Fruit fly (Drosophila melanogaster) whole organism, adult: ENCODE results near the gene TfIIA-S.

Experiments used
- CG11617 ChIP-seq: fragments of 200-800 bp; sonication (Bioruptor generic); optimal IDR thresholded peaks from 2 replicates; lab custom pipeline; 2017; ENCODE audit warnings: mild to moderate bottlenecking, missing biosample characterization, missing genetic modification reagents, missing genetic modification characterization
- CG12768 ChIP-seq: fragments of 200-800 bp; sonication (Bioruptor generic); optimal IDR thresholded peaks from 2 replicates; lab custom pipeline; 2017; ENCODE audit warnings: missing biosample characterization, missing genetic modification characterization, mild to moderate bottlenecking, moderate library complexity, missing genetic modification reagents
- CG14711 ChIP-seq: fragments of 200-800 bp; sonication (Bioruptor generic); optimal IDR thresholded peaks from 2 replicates; lab custom pipeline; 2018; ENCODE audit warnings: missing biosample characterization, mild to moderate bottlenecking, missing genetic modification characterization, moderate library complexity
- CG1620 ChIP-seq: fragments of 200-800 bp; sonication (Bioruptor generic); optimal IDR thresholded peaks from 2 replicates; lab custom pipeline; 2016; ENCODE audit warnings: missing biosample characterization, missing genetic modification characterization
- CG33017 ChIP-seq: fragments of 200-800 bp; sonication (Bioruptor generic); optimal IDR thresholded peaks from 2 replicates; lab custom pipeline; 2018; ENCODE audit warnings: missing biosample characterization, mild to moderate bottlenecking, missing genetic modification characterization, moderate library complexity
- CG5204 ChIP-seq: fragments of 200-800 bp; sonication (Bioruptor generic); optimal IDR thresholded peaks from 2 replicates; lab custom pipeline; 2016; ENCODE audit warnings: missing biosample characterization, missing genetic modification characterization
- CG7045 ChIP-seq: fragments of 200-800 bp; sonication (Bioruptor generic); optimal IDR thresholded peaks from 2 replicates; lab custom pipeline; 2017; ENCODE audit warnings: missing biosample characterization, mild to moderate bottlenecking, missing genetic modification characterization
- CG7101 ChIP-seq: fragments of 200-800 bp; sonication (Bioruptor generic); optimal IDR thresholded peaks from 2 replicates; lab custom pipeline; 2018; ENCODE audit warnings: missing biosample characterization, mild to moderate bottlenecking, missing genetic modification characterization, moderate library complexity
- Clk ChIP-seq: fragments of 200-800 bp; sonication (Bioruptor generic); optimal IDR thresholded peaks from 2 replicates; lab custom pipeline; 2017; ENCODE audit warnings: missing biosample characterization, missing genetic modification characterization
- Crg-1 ChIP-seq: fragments of 200-800 bp; sonication (Bioruptor generic); optimal IDR thresholded peaks from 2 replicates; lab custom pipeline; 2016; ENCODE audit warnings: missing biosample characterization, missing genetic modification characterization
- Hr96 ChIP-seq: fragments of 200-800 bp; sonication (Bioruptor generic); optimal IDR thresholded peaks from 2 replicates; lab custom pipeline; 2016; ENCODE audit warnings: missing biosample characterization, missing genetic modification characterization
- Mnt ChIP-seq: fragments of 200-800 bp; sonication (Bioruptor generic); optimal IDR thresholded peaks from 2 replicates; lab custom pipeline; 2016; ENCODE audit warnings: missing biosample characterization, mild to moderate bottlenecking, missing genetic modification characterization
- bab1 ChIP-seq: fragments of 200-800 bp; sonication (Bioruptor generic); optimal IDR thresholded peaks from 3 replicates; lab custom pipeline; 2019; ENCODE audit warnings: missing biosample characterization, mild to moderate bottlenecking, missing genetic modification characterization, moderate library complexity
- cic ChIP-seq: fragments of 200-800 bp; sonication (Bioruptor generic); optimal IDR thresholded peaks from 2 replicates; lab custom pipeline; 2017; ENCODE audit warnings: missing biosample characterization, mild to moderate bottlenecking, missing genetic modification characterization, moderate library complexity
- cnc ChIP-seq, 2 experiments: fragments of >200 bp; optimal IDR thresholded peaks; 2 replicates each; lab custom pipeline; 2017
- kay ChIP-seq: fragments of 200-800 bp; sonication (Bioruptor generic); peaks from one replicate; lab custom pipeline; 2016; ENCODE audit warnings: missing biosample characterization, missing genetic modification characterization, borderline replicate concordance
- ovo ChIP-seq: fragments of 200-800 bp; sonication (Bioruptor generic); optimal IDR thresholded peaks from 2 replicates; lab custom pipeline; 2016; ENCODE audit warnings: missing biosample characterization, missing genetic modification characterization
- pad ChIP-seq: fragments of 200-800 bp; sonication (Bioruptor generic); optimal IDR thresholded peaks from 3 replicates; lab custom pipeline; 2017; ENCODE audit warnings: missing biosample characterization, missing genetic modification characterization, mild to moderate bottlenecking, moderate library complexity, missing genetic modification reagents
- tj ChIP-seq: fragments of 200-800 bp; sonication (Bioruptor generic); optimal IDR thresholded peaks from 3 replicates; lab custom pipeline; 2017; ENCODE audit warnings: missing biosample characterization, mild to moderate bottlenecking, missing genetic modification characterization, moderate library complexity
- toe ChIP-seq: fragments of 200-800 bp; sonication (Bioruptor generic); optimal IDR thresholded peaks from 2 replicates; lab custom pipeline; 2016; ENCODE audit warnings: missing biosample characterization, missing genetic modification characterization

The TfIIA-S gene

dm6 chr3R:23922502-23923350, 31.9 kb upstream of the TfIIA-S start, which contains the start of the genes sba and CG31141:
Gene sba, minus strand, starts transcription at chr3R:23922973.
Gene CG31141, plus strand, starts transcription at chr3R:23923300.
- TF ChIP-seq kay (GFP tag; lab: Kevin White, UChicago) (no peak), CG5204 (GFP tag; lab: Kevin White, UChicago) (no peak), CG33017 (tag; lab: Kevin White, UChicago) (peak; percentile 38), cic (GFP tag; lab: Kevin White, UChicago) (peak; percentile 48), ovo (GFP tag; lab: Kevin White, UChicago) (peak; percentile 27), CG11617 (no peak), Mnt (GFP tag; lab: Kevin White, UChicago) (peak; percentile 70), CG7101 (tag; lab: Kevin White, UChicago) (peak; percentile 40), bab1 (GFP tag; lab: Kevin White, UChicago) (peak; percentile 34), toe (no peak)

dm6 chr3R:23921701-23922501, 31.0 kb upstream of the TfIIA-S start:
- TF ChIP-seq Mnt (GFP tag; lab: Kevin White, UChicago) = no peak
- no peak for TF ChIP-seq CG7045 (GFP tag; lab: Kevin White, UChicago)
- peak; percentile 31 for TF ChIP-seq cic (GFP tag; lab: Kevin White, UChicago)
- TF ChIP-seq CG5204 (GFP tag; lab: Kevin White, UChicago) = no peak
- TF ChIP-seq CG12768 (GFP tag; lab: Kevin White, UChicago) = no peak
- no peak for TF ChIP-seq Clk
- no peak for TF ChIP-seq CG1620 (GFP tag; lab: Kevin White, UChicago)
- peak; percentile 66 for TF ChIP-seq tj (GFP tag; lab: Kevin White, UChicago)
- TF ChIP-seq CG14711 = no peak
- no peak for TF ChIP-seq CG33017 (tag; lab: Kevin White, UChicago)
- TF ChIP-seq Crg-1 = no peak
- no peak for TF ChIP-seq cnc (optimal IDR thresholded peaks at IDR 0.05; lab: Kevin White, UChicago)

DNA sequence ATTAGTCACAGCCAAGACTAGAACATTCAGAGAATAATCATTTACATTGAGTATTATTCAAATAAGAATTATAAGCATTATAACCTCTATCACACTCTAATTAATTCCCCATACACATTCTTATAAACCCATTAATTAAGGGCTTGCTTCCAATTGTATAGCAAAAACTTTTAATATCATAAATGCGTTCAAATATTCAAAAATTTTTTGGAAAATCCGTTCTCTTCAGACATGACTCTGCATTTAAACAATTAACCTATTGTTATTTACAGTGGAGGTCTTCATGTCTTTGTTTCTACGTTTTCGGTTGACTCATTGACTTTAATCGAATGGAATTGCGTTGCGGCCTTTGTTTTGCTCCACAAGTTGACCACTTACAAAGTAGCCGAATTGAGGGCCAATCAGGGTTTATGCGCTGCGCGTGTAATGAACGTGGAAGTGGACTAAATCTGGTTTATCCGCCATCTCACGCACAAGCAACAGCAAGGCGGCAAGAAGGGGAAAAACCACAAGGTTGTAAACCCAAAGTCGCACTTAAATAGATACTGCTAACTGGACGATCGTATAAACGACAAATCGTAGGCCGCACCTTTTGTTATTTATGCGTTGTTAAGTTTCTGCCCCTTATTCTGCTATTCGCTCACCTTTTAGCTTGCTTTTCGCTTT, 30.1 kb upstream of the TfIIA-S start:
- TF ChIP-seq CG14711 (peak; percentile 43), kay (GFP tag; lab: Kevin White, UChicago) (no peak), cic (GFP tag; lab: Kevin White, UChicago) (no peak), CG12768 (GFP tag; lab: Kevin White, UChicago) (peak; percentile 9), CG33017 (tag; lab: Kevin White, UChicago) (peak; percentile 62), cnc (optimal IDR thresholded peaks at IDR 0.05; lab: Kevin White, UChicago) (no peak), tj (GFP tag; lab: Kevin White, UChicago) (no peak), CG7101 (tag; lab: Kevin White, UChicago) (peak; percentile 52), ovo (GFP tag; lab: Kevin White, UChicago) (no peak), CG11617 (peak; percentile 39), bab1 (GFP tag; lab: Kevin White, UChicago) (peak; percentile 67), CG1620 (GFP tag; lab: Kevin White, UChicago) (no peak)

DNA sequence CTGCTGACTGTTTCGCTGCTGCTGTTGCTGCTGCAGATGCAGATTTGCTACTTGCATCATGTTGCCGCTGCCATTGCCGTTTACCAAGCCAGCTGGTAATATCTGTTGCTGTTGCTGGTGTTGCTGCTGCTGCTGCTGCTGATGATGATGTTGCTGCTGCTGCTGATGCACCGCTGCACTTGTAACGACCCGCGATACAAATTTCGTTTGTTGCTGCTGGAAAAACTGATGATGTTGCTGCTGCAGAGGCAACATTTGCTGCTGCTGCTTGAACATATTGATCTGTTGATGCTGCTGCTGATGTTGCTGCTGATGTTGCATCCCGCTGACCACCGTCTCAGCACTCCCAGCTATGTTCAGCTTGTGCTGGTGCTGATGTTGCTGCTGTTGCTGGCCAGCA, 29.5 kb upstream of the TfIIA-S start:
- TF ChIP-seq pad (GFP tag; lab: Kevin White, UChicago) = no peak
- TF ChIP-seq cnc (optimal IDR thresholded peaks at IDR 0.05; lab: Kevin White, UChicago) = no peak
- TF ChIP-seq Crg-1 = no peak
- TF ChIP-seq CG5204 (GFP tag; lab: Kevin White, UChicago) = no peak
- TF ChIP-seq toe = no peak
- no peak for TF ChIP-seq Mnt (GFP tag; lab: Kevin White, UChicago)
- no peak for TF ChIP-seq CG11617
- no peak for TF ChIP-seq ovo (GFP tag; lab: Kevin White, UChicago)
- no peak for TF ChIP-seq kay (GFP tag; lab: Kevin White, UChicago)
- no peak for TF ChIP-seq CG7045 (GFP tag; lab: Kevin White, UChicago)
- no peak for TF ChIP-seq CG33017 (tag; lab: Kevin White, UChicago)
- no peak for TF ChIP-seq bab1 (GFP tag; lab: Kevin White, UChicago)

DNA sequence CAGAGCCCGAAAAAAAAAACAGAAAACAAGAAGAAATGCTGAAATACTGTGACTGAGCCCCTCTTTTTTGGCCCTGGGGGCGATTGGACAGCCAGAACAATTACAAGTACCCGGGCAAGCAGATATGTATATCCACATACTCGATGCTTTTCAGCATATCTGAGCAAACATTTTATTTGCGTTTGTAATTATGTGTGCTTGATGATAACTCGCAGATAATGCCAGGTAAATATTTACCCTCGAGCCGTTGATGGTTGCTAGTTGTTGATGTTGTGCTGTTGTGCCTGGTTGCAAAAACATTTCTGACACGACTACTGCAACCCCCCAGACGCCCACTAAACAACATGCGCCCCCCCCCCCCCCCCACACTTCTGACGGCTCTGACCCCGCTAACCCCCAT, 28.5 kb upstream of the TfIIA-S start:
- no peak for TF ChIP-seq CG33017 (tag; lab: Kevin White, UChicago)
- TF ChIP-seq CG5204 (GFP tag; lab: Kevin White, UChicago) = no peak
- TF ChIP-seq CG1620 (GFP tag; lab: Kevin White, UChicago) = no peak
- TF ChIP-seq Hr96 (GFP tag; lab: Kevin White, UChicago) = no peak
- TF ChIP-seq Clk = no peak

DNA sequence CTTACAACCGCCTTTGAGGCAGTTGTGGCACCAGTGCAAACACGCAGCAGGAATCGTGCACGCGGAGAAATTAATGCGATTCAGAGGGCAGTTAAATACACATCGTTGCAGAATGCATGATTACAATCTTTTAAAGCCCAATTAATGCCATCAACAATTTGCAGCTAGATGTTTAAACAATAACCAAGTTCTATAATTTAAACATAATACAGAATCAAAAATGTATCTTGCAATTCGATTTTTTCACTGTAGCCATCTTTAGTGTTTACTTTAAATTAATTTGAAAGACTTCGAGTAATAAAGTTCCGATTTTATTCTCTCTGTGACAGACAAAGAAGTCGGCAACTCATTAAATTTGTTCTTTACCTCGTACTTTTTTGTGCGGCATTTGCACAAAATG, 25.1 kb upstream of the TfIIA-S start:
- no peak for TF ChIP-seq CG5204 (GFP tag; lab: Kevin White, UChicago)
- TF ChIP-seq Crg-1 = no peak
- no peak for TF ChIP-seq pad (GFP tag; lab: Kevin White, UChicago)
- TF ChIP-seq CG14711 = no peak
- no peak for TF ChIP-seq CG1620 (GFP tag; lab: Kevin White, UChicago)
- TF ChIP-seq Mnt (GFP tag; lab: Kevin White, UChicago) = no peak
- TF ChIP-seq cic (GFP tag; lab: Kevin White, UChicago) = no peak
- TF ChIP-seq tj (GFP tag; lab: Kevin White, UChicago) = no peak
- TF ChIP-seq kay (GFP tag; lab: Kevin White, UChicago) = no peak
- TF ChIP-seq CG7045 (GFP tag; lab: Kevin White, UChicago) = no peak
- no peak for TF ChIP-seq cnc (optimal IDR thresholded peaks at IDR 0.05; lab: Kevin White, UChicago)
- no peak for TF ChIP-seq CG33017 (tag; lab: Kevin White, UChicago)
- no peak for TF ChIP-seq bab1 (GFP tag; lab: Kevin White, UChicago)
- TF ChIP-seq toe = no peak
- TF ChIP-seq CG12768 (GFP tag; lab: Kevin White, UChicago) = no peak
